Worm (Caenorhabditis elegans): ENCODE results near the gene C11H1.5.

The C11H1.5 gene

DNA sequence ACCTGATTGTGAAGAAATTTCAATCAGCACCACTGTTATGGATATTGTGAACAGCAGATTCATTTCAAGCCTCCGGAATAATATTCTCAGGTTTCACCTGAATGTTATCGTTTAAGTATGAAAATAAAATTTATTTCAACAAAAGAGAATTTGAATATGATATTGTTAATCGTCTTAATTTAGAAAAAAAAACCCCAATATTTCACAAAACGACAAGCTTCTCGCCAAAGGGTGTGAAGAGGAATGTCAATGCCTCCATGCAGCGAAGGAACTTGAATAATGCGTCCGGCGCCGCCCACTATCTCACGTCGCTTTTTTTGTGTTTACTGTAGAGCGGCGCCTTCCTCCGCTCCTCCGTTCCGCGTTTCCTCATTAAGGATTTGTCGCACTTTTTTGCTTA, at the start of gene C11H1.5:
TSS of gene C11H1.5 (minus strand) at position 101 of the 400 bp plus-strand sequence.
- TF ChIP-seq pes-1 (GFP tag; IDR thresholded peaks at IDR 0.05) (no peak), hmg-4 (GFP tag; optimal IDR thresholded peaks at IDR 0.05) (no peak), tbx-37 (GFP tag; conservative IDR thresholded peaks at IDR 0.05) (no peak), aly-1 (tag; optimal IDR thresholded peaks at IDR 0.05) (no peak), scrt-1 (GFP tag; IDR thresholded peaks at IDR 0.05) (no peak), B0310.2 (tag; optimal IDR thresholded peaks at IDR 0.05) (no peak), hmbx-1 (tag; optimal IDR thresholded peaks at IDR 0.05) (no peak)

DNA sequence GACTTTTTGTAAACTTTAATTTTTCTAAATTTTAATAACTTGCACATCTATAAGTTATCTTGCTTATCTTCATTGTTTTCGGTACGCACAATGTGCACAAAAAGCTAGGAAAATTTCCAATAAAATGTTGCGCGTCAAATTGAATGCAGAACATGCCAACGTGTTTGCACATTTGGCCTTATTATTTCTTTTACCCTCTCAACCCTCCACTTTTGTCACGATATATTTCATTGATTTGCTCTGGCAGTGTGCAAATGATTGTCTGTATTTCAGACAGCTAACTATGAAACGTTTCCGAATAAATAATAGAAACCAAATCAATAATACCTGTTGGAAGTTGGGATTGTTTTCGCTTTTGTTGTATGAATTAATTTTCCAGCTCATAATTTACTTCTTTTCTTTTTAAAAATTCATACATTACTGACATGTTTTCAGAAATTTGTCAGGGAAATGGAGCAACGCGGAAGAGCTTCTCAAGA, 46.8 kb upstream of the C11H1.5 start, which contains the start of gene wdr-5.2:
TSS of gene wdr-5.2 (plus strand) at position 429 of the 479 bp plus-strand sequence.
- TF ChIP-seq hmg-4 (GFP tag; optimal IDR thresholded peaks at IDR 0.05): no peak
- TF ChIP-seq pes-1 (GFP tag; IDR thresholded peaks at IDR 0.05): no peak
- no peak for TF ChIP-seq ets-7 (tag; optimal IDR thresholded peaks at IDR 0.05)
- TF ChIP-seq F13C5.2 (tag; optimal IDR thresholded peaks at IDR 0.05): no peak

DNA sequence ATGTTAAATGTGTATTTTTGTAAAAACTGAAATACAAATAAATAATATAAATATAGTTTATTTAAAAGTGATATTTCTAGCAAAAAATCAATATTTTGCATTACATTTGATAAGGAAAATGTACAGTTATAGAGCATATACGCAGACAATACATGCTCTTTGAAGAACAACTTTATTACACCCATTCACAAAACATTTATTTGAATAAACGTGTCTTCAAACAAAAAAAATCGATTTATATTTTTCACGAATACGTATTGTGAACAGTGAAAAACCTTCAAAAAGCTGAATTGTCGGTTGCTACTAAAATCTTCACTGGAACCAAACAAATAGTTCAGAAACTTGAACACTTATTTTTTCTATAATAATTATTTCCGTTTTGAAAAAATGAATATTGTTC, 44.6 kb upstream of the C11H1.5 start, which contains the start of gene K04G11.3:
TSS of gene K04G11.3 (minus strand) at position 101 of the 400 bp plus-strand sequence.
- TF ChIP-seq ama-1 (optimal IDR thresholded peaks at IDR 0.05): no peak
- no peak for TF ChIP-seq B0310.2 (tag; optimal IDR thresholded peaks at IDR 0.05)
- no peak for TF ChIP-seq pes-1 (GFP tag; IDR thresholded peaks at IDR 0.05)
- TF ChIP-seq scrt-1 (GFP tag; IDR thresholded peaks at IDR 0.05): no peak
- no peak for TF ChIP-seq tra-4 (tag; optimal IDR thresholded peaks at IDR 0.05)
- TF ChIP-seq sea-1 (GFP tag; conservative IDR thresholded peaks at IDR 0.05): no peak
- TF ChIP-seq aly-1 (tag; optimal IDR thresholded peaks at IDR 0.05): no peak
- TF ChIP-seq ceh-13 (GFP tag; optimal IDR thresholded peaks at IDR 0.05): no peak
- TF ChIP-seq hmg-4 (GFP tag; optimal IDR thresholded peaks at IDR 0.05): no peak
- no peak for TF ChIP-seq tbx-11 (GFP tag; IDR thresholded peaks at IDR 0.05)
- no peak for TF ChIP-seq hnd-1 (tag; optimal IDR thresholded peaks at IDR 0.05)
- no peak for TF ChIP-seq tbx-37 (GFP tag; conservative IDR thresholded peaks at IDR 0.05)
- no peak for TF ChIP-seq ets-7 (tag; optimal IDR thresholded peaks at IDR 0.05)
- TF ChIP-seq hmbx-1 (tag; optimal IDR thresholded peaks at IDR 0.05): no peak
- no peak for TF ChIP-seq flt-1 (GFP tag; IDR thresholded peaks at IDR 0.05)

DNA sequence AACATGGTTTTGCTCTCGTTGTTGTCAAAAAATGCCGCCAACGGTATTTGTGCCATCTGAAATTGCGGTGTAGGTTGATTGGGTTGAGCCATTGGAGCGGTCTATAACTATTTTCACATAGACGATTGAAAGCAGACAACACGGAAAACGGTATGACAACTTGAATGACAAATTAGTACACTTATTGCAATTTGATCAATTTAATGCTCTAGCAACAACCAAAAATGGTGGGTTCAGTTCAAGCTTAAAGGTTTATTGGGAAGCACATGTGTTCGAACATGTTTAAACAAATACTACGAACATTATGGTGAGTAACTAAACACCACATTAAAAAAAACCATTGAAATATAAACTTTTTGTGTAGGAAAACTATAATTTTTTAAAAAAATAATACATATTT, 37.4 kb upstream of the C11H1.5 start, which contains the start of gene sel-7:
TSS of gene sel-7 (minus strand) at position 101 of the 400 bp plus-strand sequence.
- TF ChIP-seq hnd-1 (tag; optimal IDR thresholded peaks at IDR 0.05) (no peak), ceh-13 (GFP tag; optimal IDR thresholded peaks at IDR 0.05) (no peak), hmbx-1 (tag; optimal IDR thresholded peaks at IDR 0.05) (no peak), tbx-37 (GFP tag; conservative IDR thresholded peaks at IDR 0.05) (no peak), pes-1 (GFP tag; IDR thresholded peaks at IDR 0.05) (no peak), tra-4 (tag; optimal IDR thresholded peaks at IDR 0.05) (no peak), ceh-36 (tag; optimal IDR thresholded peaks at IDR 0.05) (no peak), scrt-1 (GFP tag; IDR thresholded peaks at IDR 0.05) (no peak), hmg-4 (GFP tag; optimal IDR thresholded peaks at IDR 0.05) (no peak), aly-1 (tag; optimal IDR thresholded peaks at IDR 0.05) (no peak), tbx-11 (GFP tag; IDR thresholded peaks at IDR 0.05) (no peak), ama-1 (optimal IDR thresholded peaks at IDR 0.05) (no peak), sea-1 (GFP tag; conservative IDR thresholded peaks at IDR 0.05) (no peak), B0310.2 (tag; optimal IDR thresholded peaks at IDR 0.05) (no peak), flt-1 (GFP tag; IDR thresholded peaks at IDR 0.05) (no peak), F13C5.2 (tag; optimal IDR thresholded peaks at IDR 0.05) (no peak), ets-7 (tag; optimal IDR thresholded peaks at IDR 0.05) (no peak)

DNA sequence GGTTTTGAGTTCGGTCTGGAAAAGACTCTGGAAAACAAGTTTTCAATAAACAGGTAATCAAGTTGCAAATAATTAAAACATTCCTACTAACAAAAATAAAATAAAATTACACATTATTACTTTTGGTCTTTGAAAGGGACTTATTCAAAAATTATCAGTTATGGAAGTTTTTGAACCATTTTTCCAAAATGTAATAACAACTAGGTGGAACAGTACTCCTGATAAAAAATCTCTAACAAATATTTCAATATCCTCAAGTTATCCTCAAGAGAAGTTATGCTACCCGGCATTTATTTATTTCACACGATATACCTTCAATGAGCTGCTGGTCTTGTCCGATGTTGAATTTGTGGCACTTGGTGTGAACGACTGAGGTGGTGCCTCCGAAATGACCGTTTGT, 36.7 kb upstream of the C11H1.5 start:
- TF ChIP-seq aly-1 (tag; optimal IDR thresholded peaks at IDR 0.05) (no peak), flt-1 (GFP tag; IDR thresholded peaks at IDR 0.05) (no peak), F13C5.2 (tag; optimal IDR thresholded peaks at IDR 0.05) (no peak), hnd-1 (tag; optimal IDR thresholded peaks at IDR 0.05) (no peak), ceh-13 (GFP tag; optimal IDR thresholded peaks at IDR 0.05) (no peak), sea-1 (GFP tag; conservative IDR thresholded peaks at IDR 0.05) (no peak), B0310.2 (tag; optimal IDR thresholded peaks at IDR 0.05) (no peak), hmg-4 (GFP tag; optimal IDR thresholded peaks at IDR 0.05) (no peak), hmbx-1 (tag; optimal IDR thresholded peaks at IDR 0.05) (no peak), tbx-37 (GFP tag; conservative IDR thresholded peaks at IDR 0.05) (no peak), ceh-36 (tag; optimal IDR thresholded peaks at IDR 0.05) (no peak), pes-1 (GFP tag; IDR thresholded peaks at IDR 0.05) (no peak), tbx-11 (GFP tag; IDR thresholded peaks at IDR 0.05) (no peak), ets-7 (tag; optimal IDR thresholded peaks at IDR 0.05) (no peak), tra-4 (tag; optimal IDR thresholded peaks at IDR 0.05) (no peak), scrt-1 (GFP tag; IDR thresholded peaks at IDR 0.05) (no peak), ama-1 (optimal IDR thresholded peaks at IDR 0.05) (no peak)

DNA sequence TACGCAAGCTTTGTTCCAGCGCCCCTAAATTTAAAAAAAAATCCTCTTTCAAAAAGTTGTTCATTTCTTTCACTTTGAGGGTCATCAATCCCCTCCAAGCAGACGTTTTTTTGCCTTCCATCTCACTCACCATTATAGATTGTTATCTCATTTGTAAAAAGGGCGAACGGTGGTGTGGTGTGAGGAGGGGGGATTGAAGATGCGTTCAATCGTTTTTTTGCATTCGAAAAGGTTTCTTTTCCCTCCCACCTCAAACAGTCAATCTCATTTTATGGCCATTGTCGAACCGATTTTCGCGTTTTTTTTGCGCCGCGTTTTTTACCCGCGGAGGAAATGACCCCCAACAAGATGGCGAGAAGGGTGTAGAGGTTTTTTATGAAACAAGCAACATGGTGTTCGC, 35.9 kb upstream of the C11H1.5 start:
- no peak for TF ChIP-seq pes-1 (GFP tag; IDR thresholded peaks at IDR 0.05)
- TF ChIP-seq hmg-4 (GFP tag; optimal IDR thresholded peaks at IDR 0.05): no peak
- TF ChIP-seq hnd-1 (tag; optimal IDR thresholded peaks at IDR 0.05): no peak
- TF ChIP-seq hmbx-1 (tag; optimal IDR thresholded peaks at IDR 0.05): no peak
- TF ChIP-seq F13C5.2 (tag; optimal IDR thresholded peaks at IDR 0.05): no peak
- TF ChIP-seq B0310.2 (tag; optimal IDR thresholded peaks at IDR 0.05): no peak

DNA sequence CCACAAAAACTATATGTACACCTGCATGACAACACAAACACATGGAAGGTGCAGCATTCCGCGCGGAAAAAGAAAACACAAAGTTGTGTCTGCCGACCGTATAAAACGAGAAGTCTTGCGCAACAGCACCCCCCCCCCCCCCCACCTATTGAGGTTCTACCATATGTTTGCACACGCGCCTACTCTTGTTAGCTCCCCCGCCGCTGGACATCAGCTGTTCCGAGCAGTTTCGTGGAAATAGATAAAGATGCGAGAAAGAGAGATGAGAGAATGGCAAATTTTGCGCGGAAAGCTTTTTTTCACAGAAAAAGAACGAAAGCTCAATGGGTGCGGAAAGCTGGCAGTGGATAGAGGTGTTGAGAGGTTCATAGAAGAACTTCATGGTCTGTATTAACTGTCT, 32.6 kb upstream of the C11H1.5 start:
- no peak for TF ChIP-seq F13C5.2 (tag; optimal IDR thresholded peaks at IDR 0.05)
- no peak for TF ChIP-seq ceh-13 (GFP tag; optimal IDR thresholded peaks at IDR 0.05)
- no peak for TF ChIP-seq tbx-11 (GFP tag; IDR thresholded peaks at IDR 0.05)
- TF ChIP-seq hmbx-1 (tag; optimal IDR thresholded peaks at IDR 0.05): no peak
- no peak for TF ChIP-seq sea-1 (GFP tag; conservative IDR thresholded peaks at IDR 0.05)
- TF ChIP-seq tbx-37 (GFP tag; conservative IDR thresholded peaks at IDR 0.05): no peak
- TF ChIP-seq hmg-4 (GFP tag; optimal IDR thresholded peaks at IDR 0.05): no peak
- no peak for TF ChIP-seq ets-7 (tag; optimal IDR thresholded peaks at IDR 0.05)
- TF ChIP-seq ceh-36 (tag; optimal IDR thresholded peaks at IDR 0.05): no peak
- TF ChIP-seq aly-1 (tag; optimal IDR thresholded peaks at IDR 0.05): no peak
- TF ChIP-seq ama-1 (optimal IDR thresholded peaks at IDR 0.05): no peak
- no peak for TF ChIP-seq hnd-1 (tag; optimal IDR thresholded peaks at IDR 0.05)
- no peak for TF ChIP-seq scrt-1 (GFP tag; IDR thresholded peaks at IDR 0.05)
- no peak for TF ChIP-seq tra-4 (tag; optimal IDR thresholded peaks at IDR 0.05)
- TF ChIP-seq pes-1 (GFP tag; IDR thresholded peaks at IDR 0.05): no peak

Measured in whole organism, early embryonic.